Fruit fly (Drosophila melanogaster) S2 (cell line): ENCODE data around the gene Usp32.

Experiments used
- CG8478 ChIP-seq: fragments of >200 bp; optimal IDR thresholded peaks from 2 replicates; lab custom pipeline; 2018
- CTCF ChIP-seq, 2 experiments: fragments of >200 bp; optimal IDR thresholded peaks; 2 replicates each; lab custom pipeline; 2018

DNA sequence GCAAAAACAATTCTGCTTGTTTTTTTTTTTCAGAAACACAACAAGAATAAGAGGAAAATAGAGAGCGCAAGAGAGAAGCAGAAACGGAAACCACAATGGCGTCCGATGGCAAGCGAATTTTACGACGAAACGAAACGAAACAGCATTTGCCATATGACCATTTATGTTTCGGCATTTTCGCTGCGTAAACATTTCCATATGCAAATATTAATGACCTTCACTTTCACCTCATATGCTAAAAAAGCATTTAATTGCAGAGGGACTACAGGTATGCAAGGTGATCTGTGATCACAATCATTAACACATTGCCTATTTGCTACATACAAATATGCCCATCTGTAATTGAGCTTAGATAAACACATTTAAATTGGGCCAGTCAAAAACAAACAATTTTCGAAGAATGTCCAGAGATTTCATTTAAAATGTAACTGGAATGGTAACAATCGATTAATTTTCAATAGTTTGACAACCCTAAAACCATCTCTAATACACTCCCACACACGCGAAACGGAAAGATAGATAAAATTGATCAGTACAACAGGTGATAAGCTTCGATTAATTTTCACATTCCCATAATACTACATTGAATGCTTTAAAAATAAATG is 35.3 kb downstream of the Usp32 start:
- TF ChIP-seq CG8478, result no peak
- no peak for TF ChIP-seq CTCF (optimal IDR thresholded peaks at IDR 0.05; lab: Kevin White, UChicago)
